Worm (Caenorhabditis elegans): ENCODE data around the gene Y38H8A.1.

Gene Y38H8A.1

DNA sequence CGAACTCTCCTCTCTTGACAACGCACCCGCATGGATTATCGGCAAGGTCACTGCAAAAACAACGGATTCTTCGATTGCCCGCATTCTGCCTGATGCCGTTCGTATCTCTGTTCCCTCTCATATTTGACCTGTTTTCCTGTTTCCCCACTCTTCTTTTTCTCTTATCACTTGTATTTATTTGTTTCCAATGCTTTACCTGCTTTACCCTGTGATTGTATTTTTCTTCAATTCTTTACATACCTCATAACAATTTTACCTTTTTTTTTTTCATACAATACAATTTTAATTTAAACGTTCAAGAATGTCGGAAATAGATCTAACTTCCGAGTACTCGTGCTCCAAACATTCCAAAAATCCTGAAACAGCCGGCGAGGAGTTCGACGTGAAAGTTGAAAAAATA, 26.4 kb downstream of the Y38H8A.1 start, which contains the start of gene afmd-2:
Gene afmd-2 (plus strand): TSS at position 301 of the 400 bp plus-strand sequence.
- no peak for TF ChIP-seq attf-5 (GFP tag; optimal IDR thresholded peaks at IDR 0.05)
- TF ChIP-seq F52B5.7 (tag; optimal IDR thresholded peaks at IDR 0.05) = no peak
- peak; percentile 1 for TF ChIP-seq nhr-80 (tag; optimal IDR thresholded peaks at IDR 0.05)
- TF ChIP-seq madf-10 (tag; optimal IDR thresholded peaks at IDR 0.05) = no peak
- TF ChIP-seq atf-7 (tag; optimal IDR thresholded peaks at IDR 0.05) = no peak
- no peak for TF ChIP-seq ZK185.1 (tag; optimal IDR thresholded peaks at IDR 0.05; ENCODE audit: poor library complexity, severe bottlenecking)
- TF ChIP-seq F22D6.2 (tag; optimal IDR thresholded peaks at IDR 0.05) = no peak
- no peak for TF ChIP-seq ceh-58 (GFP tag; IDR thresholded peaks at IDR 0.05)

DNA sequence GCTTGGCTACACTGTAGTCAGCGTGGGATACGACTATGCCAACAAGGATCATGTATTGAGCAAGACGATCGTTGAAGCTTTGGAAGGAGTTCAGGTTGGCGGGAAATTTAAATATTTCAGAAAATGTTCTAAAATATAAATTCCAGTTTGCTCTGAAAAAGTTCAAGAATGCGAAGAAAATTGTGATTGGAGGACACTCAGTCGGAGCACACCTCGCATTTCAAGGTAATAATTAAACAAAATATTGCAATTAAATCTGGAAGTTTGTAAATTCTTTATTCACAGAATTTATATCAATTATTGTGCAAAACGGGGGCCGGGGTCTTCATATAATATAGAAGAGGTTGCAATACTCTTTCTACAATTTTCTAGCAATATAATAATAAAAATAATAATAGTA, 27.5 kb downstream of the Y38H8A.1 start:
- TF ChIP-seq dpff-1 (tag; optimal IDR thresholded peaks at IDR 0.05) (no peak), bed-1 (GFP tag; IDR thresholded peaks at IDR 0.05) (no peak), nfyb-1 (GFP tag; IDR thresholded peaks at IDR 0.05) (no peak), gei-17 (GFP tag; optimal IDR thresholded peaks at IDR 0.05) (no peak), egrh-3 (GFP tag; IDR thresholded peaks at IDR 0.05) (no peak), dpl-1 (GFP tag; optimal IDR thresholded peaks at IDR 0.05) (no peak), tbp1 (GFP tag; optimal IDR thresholded peaks at IDR 0.05) (peak; percentile 32), bed-2 (GFP tag; IDR thresholded peaks at IDR 0.05) (no peak), hlh-26 (GFP tag; conservative IDR thresholded peaks at IDR 0.05) (no peak), B0019.2 (GFP tag; conservative IDR thresholded peaks at IDR 0.05) (no peak), fkh-3 (tag; optimal IDR thresholded peaks at IDR 0.05) (no peak), unc-130 (GFP tag; optimal IDR thresholded peaks at IDR 0.05) (no peak), T26A5.8 (tag; optimal IDR thresholded peaks at IDR 0.05) (no peak), B0336.3 (GFP tag; IDR thresholded peaks at IDR 0.05) (peak; percentile 78; the same call in 1 of the 2 replicates), D2030.7 (GFP tag; IDR thresholded peaks at IDR 0.05) (peak; percentile 63), nfya-1 (tag; optimal IDR thresholded peaks at IDR 0.05; ENCODE audit: borderline replicate concordance, insufficient read depth) (no peak), F23B12.7 (tag; optimal IDR thresholded peaks at IDR 0.05; ENCODE audit: insufficient read depth) (no peak), pha-4 (tag; optimal IDR thresholded peaks at IDR 0.05) (no peak), cebp-1 (GFP tag; IDR thresholded peaks at IDR 0.05) (no peak), cebp-1 (tag; optimal IDR thresholded peaks at IDR 0.05) (peak; percentile 38), Y67H2A.10 (GFP tag; conservative IDR thresholded peaks at IDR 0.05) (no peak), F52B5.7 (tag; optimal IDR thresholded peaks at IDR 0.05) (peak; percentile 34), nhr-90 (tag; optimal IDR thresholded peaks at IDR 0.05) (no peak), tbx-9 (tag; optimal IDR thresholded peaks at IDR 0.05; ENCODE audit: borderline replicate concordance) (no peak), ceh-79 (tag; optimal IDR thresholded peaks at IDR 0.05) (no peak), athp-1 (tag; optimal IDR thresholded peaks at IDR 0.05) (peak; percentile 61), ztf-26 (tag; optimal IDR thresholded peaks at IDR 0.05) (no peak), hmg-1.2 (GFP tag; IDR thresholded peaks at IDR 0.05) (peak; percentile 24; the same call in 1 of the 2 replicates), attf-3 (GFP tag; conservative IDR thresholded peaks at IDR 0.05) (no peak), ztf-25 (GFP tag; IDR thresholded peaks at IDR 0.05) (0 out of 2 replicates have a peak, but pooled peaks have one; percentile 27), repo-1 (tag; optimal IDR thresholded peaks at IDR 0.05) (no peak), ekl-4 (GFP tag; IDR thresholded peaks at IDR 0.05) (peak; percentile 61; the same call in 1 of the 2 replicates), rcor-1 (GFP tag; IDR thresholded peaks at IDR 0.05) (peak; percentile 44), zfh-2 (GFP tag; conservative IDR thresholded peaks at IDR 0.05) (no peak), mxl-1 (tag; optimal IDR thresholded peaks at IDR 0.05) (no peak), snpc-1.3 (tag; optimal IDR thresholded peaks at IDR 0.05; ENCODE audit: insufficient read depth) (no peak), ccch-3 (GFP tag; optimal IDR thresholded peaks at IDR 0.05) (no peak), F37B4.10 (GFP tag; IDR thresholded peaks at IDR 0.05) (no peak), attf-5 (GFP tag; optimal IDR thresholded peaks at IDR 0.05) (no peak), F57A8.1 (GFP tag; optimal IDR thresholded peaks at IDR 0.05) (no peak), chd-7 (tag; optimal IDR thresholded peaks at IDR 0.05) (no peak), sea-2 (GFP tag; IDR thresholded peaks at IDR 0.05) (no peak)
